Fruit fly (Drosophila melanogaster): ENCODE data around the gene CG14424.

The CG14424 gene

dm6 chrX:2927158-2927557 lies at the start of gene CG14424:
Gene CG14424, minus strand, starts transcription at chrX:2927258.
- no peak for TF ChIP-seq Sin3A (optimal IDR thresholded peaks at IDR 0.05)
- TF ChIP-seq insv (optimal IDR thresholded peaks at IDR 0.05): no peak
- no peak for TF ChIP-seq ttk (optimal IDR thresholded peaks at IDR 0.05)
- TF ChIP-seq Myc (optimal IDR thresholded peaks at IDR 0.05): no peak
- TF ChIP-seq psq (optimal IDR thresholded peaks at IDR 0.05): no peak
- no peak for TF ChIP-seq h (optimal IDR thresholded peaks at IDR 0.05)

- no peak for TF ChIP-seq Sin3A (optimal IDR thresholded peaks at IDR 0.05)
- no peak for TF ChIP-seq psq (optimal IDR thresholded peaks at IDR 0.05)
- no peak for TF ChIP-seq ttk (optimal IDR thresholded peaks at IDR 0.05)
- TF ChIP-seq h (optimal IDR thresholded peaks at IDR 0.05): no peak
- TF ChIP-seq Myc (optimal IDR thresholded peaks at IDR 0.05): no peak
- TF ChIP-seq insv (optimal IDR thresholded peaks at IDR 0.05): no peak
Measured at dm6 chrX:2973593-2973992, 46.5 kb upstream of the CG14424 start, which contains the start of gene rst. Gene rst, minus strand, starts transcription at chrX:2973834.

dm6 chrX:2969039-2969438 lies 42.0 kb upstream of the CG14424 start:
- TF ChIP-seq insv (optimal IDR thresholded peaks at IDR 0.05) (no peak), ttk (optimal IDR thresholded peaks at IDR 0.05) (no peak), Myc (optimal IDR thresholded peaks at IDR 0.05) (no peak), h (optimal IDR thresholded peaks at IDR 0.05) (no peak), psq (optimal IDR thresholded peaks at IDR 0.05) (no peak), Sin3A (optimal IDR thresholded peaks at IDR 0.05) (no peak)

- TF ChIP-seq Sin3A (optimal IDR thresholded peaks at IDR 0.05) (no peak), insv (optimal IDR thresholded peaks at IDR 0.05) (no peak), psq (optimal IDR thresholded peaks at IDR 0.05) (no peak), ttk (optimal IDR thresholded peaks at IDR 0.05) (no peak), h (optimal IDR thresholded peaks at IDR 0.05) (no peak), Myc (optimal IDR thresholded peaks at IDR 0.05) (no peak)
Measured at dm6 chrX:2964678-2965231, 37.7 kb upstream of the CG14424 start.

- no peak for TF ChIP-seq psq (optimal IDR thresholded peaks at IDR 0.05)
- no peak for TF ChIP-seq Sin3A (optimal IDR thresholded peaks at IDR 0.05)
- TF ChIP-seq Myc (optimal IDR thresholded peaks at IDR 0.05): no peak
- no peak for TF ChIP-seq ttk (optimal IDR thresholded peaks at IDR 0.05)
- TF ChIP-seq h (optimal IDR thresholded peaks at IDR 0.05): no peak
Measured at dm6 chrX:2963790-2964335, 36.8 kb upstream of the CG14424 start.

- TF ChIP-seq Myc (optimal IDR thresholded peaks at IDR 0.05): no peak
Measured at dm6 chrX:2963171-2963570, 36.1 kb upstream of the CG14424 start.

- TF ChIP-seq insv (optimal IDR thresholded peaks at IDR 0.05) (no peak), Myc (optimal IDR thresholded peaks at IDR 0.05) (no peak), ttk (optimal IDR thresholded peaks at IDR 0.05) (no peak), Sin3A (optimal IDR thresholded peaks at IDR 0.05) (no peak), psq (optimal IDR thresholded peaks at IDR 0.05) (no peak), h (optimal IDR thresholded peaks at IDR 0.05) (no peak)
Measured at dm6 chrX:2956641-2957040, 29.6 kb upstream of the CG14424 start.

dm6 chrX:2951637-2952036 lies 24.6 kb upstream of the CG14424 start:
- TF ChIP-seq Sin3A (optimal IDR thresholded peaks at IDR 0.05): no peak
- no peak for TF ChIP-seq insv (optimal IDR thresholded peaks at IDR 0.05)
- no peak for TF ChIP-seq ttk (optimal IDR thresholded peaks at IDR 0.05)
- no peak for TF ChIP-seq psq (optimal IDR thresholded peaks at IDR 0.05)
- TF ChIP-seq Myc (optimal IDR thresholded peaks at IDR 0.05): no peak
- TF ChIP-seq h (optimal IDR thresholded peaks at IDR 0.05): no peak

dm6 chrX:2949114-2949513 lies 22.1 kb upstream of the CG14424 start:
- no peak for TF ChIP-seq insv (optimal IDR thresholded peaks at IDR 0.05)
- TF ChIP-seq psq (optimal IDR thresholded peaks at IDR 0.05): no peak
- TF ChIP-seq h (optimal IDR thresholded peaks at IDR 0.05): no peak
- no peak for TF ChIP-seq ttk (optimal IDR thresholded peaks at IDR 0.05)
- no peak for TF ChIP-seq Myc (optimal IDR thresholded peaks at IDR 0.05)
- TF ChIP-seq Sin3A (optimal IDR thresholded peaks at IDR 0.05): no peak

dm6 chrX:2947545-2948072 lies 20.6 kb upstream of the CG14424 start, which contains the start of gene CG3603:
Gene CG3603, plus strand, starts transcription at chrX:2948034.
- TF ChIP-seq Sin3A (optimal IDR thresholded peaks at IDR 0.05) (no peak), psq (optimal IDR thresholded peaks at IDR 0.05) (no peak), ttk (optimal IDR thresholded peaks at IDR 0.05) (no peak), insv (optimal IDR thresholded peaks at IDR 0.05) (no peak)

dm6 chrX:2946794-2947193 lies 19.7 kb upstream of the CG14424 start, which contains the start of gene CG17959:
Gene CG17959, plus strand, starts transcription at chrX:2947094.
- TF ChIP-seq Myc (optimal IDR thresholded peaks at IDR 0.05): no peak
- TF ChIP-seq Sin3A (optimal IDR thresholded peaks at IDR 0.05): no peak
- no peak for TF ChIP-seq ttk (optimal IDR thresholded peaks at IDR 0.05)
- TF ChIP-seq insv (optimal IDR thresholded peaks at IDR 0.05): no peak
- no peak for TF ChIP-seq h (optimal IDR thresholded peaks at IDR 0.05)
- no peak for TF ChIP-seq psq (optimal IDR thresholded peaks at IDR 0.05)

- no peak for TF ChIP-seq psq (optimal IDR thresholded peaks at IDR 0.05)
- TF ChIP-seq ttk (optimal IDR thresholded peaks at IDR 0.05): no peak
- no peak for TF ChIP-seq Sin3A (optimal IDR thresholded peaks at IDR 0.05)
- TF ChIP-seq Myc (optimal IDR thresholded peaks at IDR 0.05): no peak
- TF ChIP-seq insv (optimal IDR thresholded peaks at IDR 0.05): no peak
- no peak for TF ChIP-seq h (optimal IDR thresholded peaks at IDR 0.05)
Measured at dm6 chrX:2945103-2945502, 18.0 kb upstream of the CG14424 start, which contains the start of gene CG14423. Gene CG14423, plus strand, starts transcription at chrX:2945403.

dm6 chrX:2943086-2943485 lies 16.0 kb upstream of the CG14424 start, which contains the start of gene CG14422:
Gene CG14422, plus strand, starts transcription at chrX:2943386.
- no peak for TF ChIP-seq ttk (optimal IDR thresholded peaks at IDR 0.05)
- no peak for TF ChIP-seq Sin3A (optimal IDR thresholded peaks at IDR 0.05)
- no peak for TF ChIP-seq insv (optimal IDR thresholded peaks at IDR 0.05)
- no peak for TF ChIP-seq h (optimal IDR thresholded peaks at IDR 0.05)
- TF ChIP-seq psq (optimal IDR thresholded peaks at IDR 0.05): no peak
- no peak for TF ChIP-seq Myc (optimal IDR thresholded peaks at IDR 0.05)
